Fruit fly (Drosophila melanogaster): Measurements from ENCODE around the gene CG13634.

DNA sequence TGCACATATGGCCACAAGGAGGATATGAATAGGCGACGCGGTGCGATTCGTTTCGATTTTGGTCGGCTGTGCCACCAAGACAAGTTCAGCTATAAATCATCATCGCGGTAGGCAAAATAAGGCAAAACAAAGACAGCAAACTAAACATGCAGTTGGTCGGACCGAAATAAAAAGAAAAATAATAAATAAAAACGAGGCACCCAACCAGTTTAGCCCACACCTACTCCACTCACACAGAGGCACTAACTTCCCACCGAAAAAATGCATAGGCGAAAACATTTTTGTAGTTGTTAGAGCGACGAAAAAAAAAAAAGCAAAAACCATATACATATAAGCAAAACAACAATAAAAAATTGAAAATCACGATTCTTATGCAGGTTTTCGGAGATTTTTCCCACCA lies 23.3 kb downstream of the CG13634 start:
- TF ChIP-seq CG14711 (tag; optimal IDR thresholded peaks at IDR 0.05) (no peak), bab1 (GFP tag; optimal IDR thresholded peaks at IDR 0.05) (no peak), CG1620 (GFP tag; optimal IDR thresholded peaks at IDR 0.05) (no peak), pad (GFP tag; optimal IDR thresholded peaks at IDR 0.05) (no peak)
